Worm (Caenorhabditis elegans): Measurements from ENCODE around the gene mex-6.

- TF ChIP-seq egl-27 (tag; optimal IDR thresholded peaks at IDR 0.05), result no peak
- TF ChIP-seq nhr-237 (tag; optimal IDR thresholded peaks at IDR 0.05), result no peak
- no peak for TF ChIP-seq ztf-11 (tag; optimal IDR thresholded peaks at IDR 0.05)
- TF ChIP-seq elt-1 (tag; optimal IDR thresholded peaks at IDR 0.05), result no peak
- TF ChIP-seq tbx-2 (tag; optimal IDR thresholded peaks at IDR 0.05), result peak; percentile 4
- TF ChIP-seq skn-1 (tag; optimal IDR thresholded peaks at IDR 0.05), result no peak
Measured at ce11 chrII:9487337-9487950, 36.5 kb upstream of the mex-6 start, which contains the start of gene T19H5.4.
